Worm (Caenorhabditis elegans) whole organism, L4 larva: ENCODE measurements around the gene acdh-8.

Experiments used
- F26F4.8 ChIP-seq: fragments of 200-800 bp; sonication (Bioruptor generic); conservative IDR thresholded peaks from 2 replicates; pipeline ENCODE4 v1.3.6; 2022; ENCODE audit warnings: missing genetic modification characterization, missing compliant biosample characterization
- F37D6.2 ChIP-seq: sonication (generic microtip); optimal IDR thresholded peaks from 2 replicates; lab custom pipeline; 2016; ENCODE audit warnings: mild to moderate bottlenecking, missing genetic modification characterization, missing compliant biosample characterization
- R02D3.7 ChIP-seq: fragments of 150-350 bp; sonication (generic microtip); optimal IDR thresholded peaks from 3 replicates; lab custom pipeline; 2014; ENCODE audit warnings: missing biosample characterization, missing genetic modification characterization
- aha-1 ChIP-seq: fragments of 150-350 bp; peaks from one replicate; lab custom pipeline; 2014; ENCODE audit warnings: missing biosample characterization, missing genetic modification characterization
- ama-1 ChIP-seq: fragments of 150-350 bp; optimal IDR thresholded peaks from 2 replicates; lab custom pipeline; 2014; ENCODE audit warnings: inconsistent platforms, mixed read lengths
- arid-1 ChIP-seq: fragments of 200-800 bp; sonication (Bioruptor generic); conservative IDR thresholded peaks from 2 replicates; pipeline ENCODE4 v1.3.6; 2022; ENCODE audit warnings: missing genetic modification reagents, missing genetic modification characterization, missing compliant biosample characterization
- ces-1 ChIP-seq: fragments of 150-350 bp; sonication (generic microtip); optimal IDR thresholded peaks from 4 replicates; lab custom pipeline; 2014; ENCODE audit warnings: missing biosample characterization, missing genetic modification reagents, missing genetic modification characterization
- daf-16 ChIP-seq, 3 experiments: sonication (generic microtip); optimal IDR thresholded peaks; 2 replicates each; lab custom pipeline; 2016 to 2017; ENCODE audit warnings: missing genetic modification characterization in 3 of 3, missing genetic modification reagents in 3 of 3, mild to moderate bottlenecking in 2 of 3, missing compliant biosample characterization in 2 of 3, missing biosample characterization in 1 of 3, moderate library complexity in 1 of 3
- daf-19 ChIP-seq: fragments of 200-800 bp; sonication (Bioruptor generic); conservative IDR thresholded peaks from 2 replicates; pipeline ENCODE4 v1.3.6; 2022; ENCODE audit warnings: missing genetic modification characterization, missing compliant biosample characterization
- dmd-6 ChIP-seq: fragments of 200-800 bp; sonication (Bioruptor generic); IDR thresholded peaks from 2 replicates; pipeline ENCODE4 v1.3.6; 2022; ENCODE audit warnings: missing genetic modification reagents, missing genetic modification characterization, missing compliant biosample characterization
- dmd-9 ChIP-seq: fragments of 200-800 bp; sonication (Bioruptor generic); IDR thresholded peaks from 2 replicates; pipeline ENCODE4 v1.3.6; 2022; ENCODE audit warnings: missing genetic modification reagents, missing genetic modification characterization, missing compliant biosample characterization
- dpl-1 ChIP-seq: fragments of 150-350 bp; optimal IDR thresholded peaks from 2 replicates; lab custom pipeline; 2014; ENCODE audit warnings: missing biosample characterization, missing genetic modification reagents, missing genetic modification characterization
- egl-27 ChIP-seq: sonication (generic microtip); optimal IDR thresholded peaks from 3 replicates; lab custom pipeline; 2017; ENCODE audit warnings: missing biosample characterization, missing genetic modification reagents, missing genetic modification characterization
- egl-43 ChIP-seq: fragments of 200-800 bp; sonication (Bioruptor generic); IDR thresholded peaks from 2 replicates; pipeline ENCODE4 v1.3.6; 2022; ENCODE audit warnings: missing genetic modification reagents, missing genetic modification characterization, missing compliant biosample characterization
- jun-1 ChIP-seq: fragments of 150-350 bp; optimal IDR thresholded peaks from 2 replicates; lab custom pipeline; 2014; ENCODE audit warnings: missing biosample characterization, missing genetic modification reagents, missing genetic modification characterization
- lin-38 ChIP-seq: fragments of 200-800 bp; sonication (Bioruptor generic); IDR thresholded peaks from 2 replicates; pipeline ENCODE4 v1.3.6; 2022; ENCODE audit warnings: missing genetic modification reagents, missing genetic modification characterization, missing compliant biosample characterization
- lin-39 ChIP-seq: fragments of 150-350 bp; optimal IDR thresholded peaks from 2 replicates; lab custom pipeline; 2014; ENCODE audit warnings: missing biosample characterization, missing genetic modification reagents, missing genetic modification characterization
- lsy-2 ChIP-seq, 2 experiments: fragments of 150-350 bp in 1 of 2; sonication (generic microtip) in 1 of 2; optimal IDR thresholded peaks; 2 replicates each; lab custom pipeline; 2014 to 2017; ENCODE audit warnings: missing biosample characterization in 2 of 2, missing genetic modification characterization in 2 of 2
- madf-5 ChIP-seq, 2 experiments: fragments of 200-800 bp; sonication (Bioruptor generic); IDR thresholded peaks; 2 replicates each; pipeline ENCODE4 v1.3.6; 2022; ENCODE audit warnings: missing compliant biosample characterization in 2 of 2, missing genetic modification characterization in 2 of 2
- madf-9 ChIP-seq: fragments of 200-800 bp; sonication (Bioruptor generic); conservative IDR thresholded peaks from 2 replicates; pipeline ENCODE4 v1.3.6; 2022; ENCODE audit warnings: missing genetic modification reagents, missing genetic modification characterization, missing compliant biosample characterization
- mep-1 ChIP-seq: fragments of 150-350 bp; sonication (generic microtip); optimal IDR thresholded peaks from 3 replicates; lab custom pipeline; 2014; ENCODE audit warnings: missing biosample characterization, missing genetic modification characterization
- mes-2 ChIP-seq: sonication (generic microtip); optimal IDR thresholded peaks from 2 replicates; lab custom pipeline; 2016; ENCODE audit warnings: missing genotype, mild to moderate bottlenecking, missing genetic modification characterization, missing compliant biosample characterization; ENCODE audit not compliant: poor library complexity, severe bottlenecking
- mxl-2 ChIP-seq: fragments of 200-800 bp; sonication (Bioruptor generic); conservative IDR thresholded peaks from 2 replicates; pipeline ENCODE4 v1.3.6; 2022; ENCODE audit warnings: missing genetic modification reagents, missing genetic modification characterization, missing compliant biosample characterization
- mxl-3 ChIP-seq: fragments of 200-800 bp; sonication (Bioruptor generic); optimal IDR thresholded peaks from 2 replicates; lab custom pipeline; 2018; ENCODE audit warnings: mild to moderate bottlenecking, missing genetic modification characterization, missing compliant biosample characterization
- nhr-11 ChIP-seq: fragments of 150-350 bp; optimal IDR thresholded peaks from 2 replicates; lab custom pipeline; 2014; ENCODE audit warnings: missing biosample characterization, missing genetic modification characterization
- nhr-111 ChIP-seq: fragments of 200-800 bp; sonication (Bioruptor generic); optimal IDR thresholded peaks from 2 replicates; lab custom pipeline; 2018; ENCODE audit warnings: mild to moderate bottlenecking, missing genetic modification characterization, missing compliant biosample characterization
- nhr-237 ChIP-seq: sonication (generic microtip); optimal IDR thresholded peaks from 2 replicates; lab custom pipeline; 2017; ENCODE audit warnings: missing biosample characterization, missing genetic modification characterization
- nhr-41 ChIP-seq: fragments of 200-800 bp; sonication (Bioruptor generic); IDR thresholded peaks from 2 replicates; pipeline ENCODE4 v1.3.6; 2022; ENCODE audit warnings: missing genetic modification reagents, missing genetic modification characterization, missing compliant biosample characterization
- nhr-42 ChIP-seq: fragments of 200-800 bp; sonication (Bioruptor generic); IDR thresholded peaks from 2 replicates; pipeline ENCODE4 v1.3.6; 2022; ENCODE audit warnings: missing genetic modification characterization, missing compliant biosample characterization
- nhr-77 ChIP-seq: fragments of 150-350 bp; optimal IDR thresholded peaks from 2 replicates; lab custom pipeline; 2014; ENCODE audit warnings: missing biosample characterization, missing genetic modification characterization
- php-3 ChIP-seq: fragments of 200-800 bp; sonication (Bioruptor generic); IDR thresholded peaks from 2 replicates; pipeline ENCODE4 v1.3.6; 2022; ENCODE audit warnings: missing genetic modification reagents, missing genetic modification characterization, missing compliant biosample characterization
- pqm-1 ChIP-seq: sonication (generic microtip); optimal IDR thresholded peaks from 2 replicates; lab custom pipeline; 2017; ENCODE audit warnings: missing biosample characterization, missing genetic modification characterization
- saeg-2 ChIP-seq: fragments of 200-800 bp; sonication (Bioruptor generic); IDR thresholded peaks from 2 replicates; pipeline ENCODE4 v1.3.6; 2022; ENCODE audit warnings: missing genetic modification reagents, missing genetic modification characterization, missing compliant biosample characterization
- sdz-12 ChIP-seq: fragments of 200-800 bp; sonication (Bioruptor generic); optimal IDR thresholded peaks from 2 replicates; lab custom pipeline; 2018; ENCODE audit warnings: mild to moderate bottlenecking, missing genetic modification characterization, missing compliant biosample characterization
- set-16 ChIP-seq: fragments of 200-800 bp; sonication (Bioruptor generic); IDR thresholded peaks from 2 replicates; pipeline ENCODE4 v1.3.6; 2022; ENCODE audit warnings: missing genetic modification reagents, missing genetic modification characterization, missing compliant biosample characterization
- spr-1 ChIP-seq: sonication (generic microtip); optimal IDR thresholded peaks from 2 replicates; lab custom pipeline; 2016; ENCODE audit warnings: mild to moderate bottlenecking, missing genetic modification characterization, missing compliant biosample characterization
- unc-39 ChIP-seq: sonication (generic microtip); optimal IDR thresholded peaks from 2 replicates; lab custom pipeline; 2017; ENCODE audit warnings: missing biosample characterization, missing genetic modification characterization
- unc-62 ChIP-seq, 3 experiments: fragments of 150-350 bp in 1 of 3; sonication (generic microtip); optimal IDR thresholded peaks in 2 of 3; peaks in 1 of 3; 1 replicate in 1 of 3; 2 replicates in 2 of 3; lab custom pipeline; 2014 to 2017; ENCODE audit warnings: missing biosample characterization in 3 of 3, missing genetic modification characterization in 3 of 3, missing genetic modification reagents in 3 of 3, missing genotype in 1 of 3
- zip-11 ChIP-seq: fragments of 200-800 bp; sonication (Bioruptor generic); IDR thresholded peaks from 2 replicates; pipeline ENCODE4 v1.3.6; 2022; ENCODE audit warnings: missing genetic modification characterization, missing compliant biosample characterization
- ztf-11 ChIP-seq: fragments of 150-350 bp; optimal IDR thresholded peaks from 2 replicates; lab custom pipeline; 2014; ENCODE audit warnings: missing biosample characterization, missing genetic modification characterization
- ztf-7 ChIP-seq: fragments of 150-350 bp; optimal IDR thresholded peaks from 2 replicates; lab custom pipeline; 2014; ENCODE audit warnings: missing biosample characterization, missing genetic modification characterization

acdh-8 gene

ce11 chrII:5838453-5838852, 44.2 kb downstream of the acdh-8 start, which contains the start of gene ZK1248.15:
Gene ZK1248.15 (minus strand): TSS chrII:5838553.
- TF ChIP-seq unc-62 (GFP tag; optimal IDR thresholded peaks at IDR 0.05 in 1 of 2; lab: Kevin White, UChicago): peak in 1 of 2 experiments; percentile 86
- no peak for TF ChIP-seq unc-62 (tag; optimal IDR thresholded peaks at IDR 0.05; lab: Kevin White, UChicago)
- no peak for TF ChIP-seq madf-5 (GFP tag; IDR thresholded peaks at IDR 0.05; lab: Robert Waterston, UW)

ce11 chrII:5839227-5839626, 44.9 kb downstream of the acdh-8 start, which contains the start of gene ZK1248.19:
Gene ZK1248.19 (minus strand): TSS chrII:5839414.
- no peak for TF ChIP-seq daf-16 (GFP tag; optimal IDR thresholded peaks at IDR 0.05; lab: Kevin White, UChicago)
- peak; percentile 24 for TF ChIP-seq daf-16 (tag; optimal IDR thresholded peaks at IDR 0.05; lab: Kevin White, UChicago)
- TF ChIP-seq nhr-77 (tag; lab: Kevin White, UChicago): no peak
- peak in 1 of 2 experiments; percentile 54 for TF ChIP-seq lsy-2 (tag; optimal IDR thresholded peaks at IDR 0.05; lab: Kevin White, UChicago)
- peak; percentile 88 for TF ChIP-seq R02D3.7 (tag; lab: Kevin White, UChicago)
- TF ChIP-seq jun-1: no peak
- TF ChIP-seq dmd-6 (GFP tag; lab: Robert Waterston, UW): no peak
- peak; percentile 57 for TF ChIP-seq mes-2
- no peak for TF ChIP-seq set-16 (GFP tag; lab: Robert Waterston, UW)
- no peak for TF ChIP-seq dmd-9 (GFP tag; lab: Robert Waterston, UW)
- no peak for TF ChIP-seq php-3 (GFP tag; lab: Robert Waterston, UW)
- TF ChIP-seq F26F4.8: no peak
- no peak for TF ChIP-seq mxl-2 (GFP tag; lab: Robert Waterston, UW)
- TF ChIP-seq mep-1 (tag; lab: Kevin White, UChicago): no peak
- peak; percentile 12 for TF ChIP-seq dpl-1 (GFP tag; lab: Kevin White, UChicago)
- TF ChIP-seq lin-39 (tag; lab: Kevin White, UChicago): no peak
- TF ChIP-seq spr-1 (tag; lab: Kevin White, UChicago): no peak
- TF ChIP-seq sdz-12 (GFP tag; lab: Kevin White, UChicago): no peak
- no peak for TF ChIP-seq nhr-237

- TF ChIP-seq arid-1 (GFP tag; lab: Robert Waterston, UW): no peak
- TF ChIP-seq daf-16 (GFP tag; optimal IDR thresholded peaks at IDR 0.05; lab: Kevin White, UChicago): peak in 1 of 2 experiments; percentile 94
- no peak for TF ChIP-seq daf-16 (tag; optimal IDR thresholded peaks at IDR 0.05; lab: Kevin White, UChicago)
- TF ChIP-seq nhr-11 (tag; lab: Kevin White, UChicago): peak; percentile 34
Observed at ce11 chrII:5841053-5841547, 46.8 kb downstream of the acdh-8 start, which contains the start of gene lec-5. Gene lec-5 (minus strand): TSS chrII:5841103.

ce11 chrII:5841866-5842265, 47.6 kb downstream of the acdh-8 start, which contains the start of gene nep-25:
Gene nep-25 (plus strand): TSS chrII:5842240.
- TF ChIP-seq ztf-7 (tag; lab: Kevin White, UChicago) (no peak), nhr-237 (no peak), ztf-11 (tag; lab: Kevin White, UChicago) (no peak), ama-1 (lab: Kevin White, UChicago) (no peak), lsy-2 (tag; optimal IDR thresholded peaks at IDR 0.05; lab: Kevin White, UChicago) (no peak), nhr-77 (tag; lab: Kevin White, UChicago) (no peak), unc-62 (GFP tag; optimal IDR thresholded peaks at IDR 0.05 in 1 of 2; lab: Kevin White, UChicago) (peak in 1 of 2 experiments; percentile 90), unc-62 (tag; optimal IDR thresholded peaks at IDR 0.05; lab: Kevin White, UChicago) (no peak), egl-27 (tag; lab: Kevin White, UChicago) (no peak), nhr-42 (GFP tag; lab: Robert Waterston, UW) (no peak), nhr-111 (no peak), lin-39 (tag; lab: Kevin White, UChicago) (no peak), pqm-1 (no peak), aha-1 (peak; percentile 46), F37D6.2 (tag; lab: Kevin White, UChicago) (no peak)

ce11 chrII:5844694-5845129, 50.4 kb downstream of the acdh-8 start:
- peak; percentile 99 for TF ChIP-seq saeg-2 (GFP tag; lab: Robert Waterston, UW)
- peak; percentile 98 for TF ChIP-seq madf-9
- TF ChIP-seq zip-11: 0 out of 2 replicates have a peak, but pooled peaks have one; percentile 52
- peak; percentile 99 for TF ChIP-seq daf-19 (GFP tag; lab: Robert Waterston, UW)
- TF ChIP-seq ces-1 (GFP tag; lab: Kevin White, UChicago): peak; percentile 94
- peak; percentile 98 for TF ChIP-seq nhr-41 (GFP tag; lab: Robert Waterston, UW)
- peak; percentile 98 for TF ChIP-seq nhr-11 (tag; lab: Kevin White, UChicago)
- TF ChIP-seq lin-38: peak; percentile 95
- TF ChIP-seq dmd-9 (GFP tag; lab: Robert Waterston, UW): peak; percentile 99
- TF ChIP-seq lin-39 (tag; lab: Kevin White, UChicago): peak; percentile 85
- peak; percentile 89 for TF ChIP-seq mxl-3 (GFP tag; lab: Kevin White, UChicago)
- TF ChIP-seq egl-43 (GFP tag; lab: Robert Waterston, UW): peak; percentile 99
- peak; percentile 82 for TF ChIP-seq sdz-12 (GFP tag; lab: Kevin White, UChicago)
- TF ChIP-seq spr-1 (tag; lab: Kevin White, UChicago): peak; percentile 97
- peak; percentile 75 for TF ChIP-seq unc-39 (tag; lab: Kevin White, UChicago)
- TF ChIP-seq R02D3.7 (tag; lab: Kevin White, UChicago): peak; percentile 58
